Fruit fly (Drosophila melanogaster): ENCODE results near the gene CG10232.

- no peak for TF ChIP-seq usp (GFP tag; optimal IDR thresholded peaks at IDR 0.05)
- no peak for TF ChIP-seq Rel (GFP tag; optimal IDR thresholded peaks at IDR 0.05)
- TF ChIP-seq Rel (tag; optimal IDR thresholded peaks at IDR 0.05), result no peak
- no peak for TF ChIP-seq foxo (GFP tag; optimal IDR thresholded peaks at IDR 0.05)
- TF ChIP-seq OdsH (GFP tag; optimal IDR thresholded peaks at IDR 0.05), result no peak
- TF ChIP-seq fru (GFP tag; optimal IDR thresholded peaks at IDR 0.05), result no peak
- no peak for TF ChIP-seq pan (optimal IDR thresholded peaks at IDR 0.05)
Measured at dm6 chr3R:23700304-23700767, 21.1 kb downstream of the CG10232 start, which contains the start of the genes CG31468 and Gba1a.

All from whole organism, wandering third instar larva.